Worm (Caenorhabditis elegans): Measurements from ENCODE around the gene tag-153.

tag-153 gene

DNA sequence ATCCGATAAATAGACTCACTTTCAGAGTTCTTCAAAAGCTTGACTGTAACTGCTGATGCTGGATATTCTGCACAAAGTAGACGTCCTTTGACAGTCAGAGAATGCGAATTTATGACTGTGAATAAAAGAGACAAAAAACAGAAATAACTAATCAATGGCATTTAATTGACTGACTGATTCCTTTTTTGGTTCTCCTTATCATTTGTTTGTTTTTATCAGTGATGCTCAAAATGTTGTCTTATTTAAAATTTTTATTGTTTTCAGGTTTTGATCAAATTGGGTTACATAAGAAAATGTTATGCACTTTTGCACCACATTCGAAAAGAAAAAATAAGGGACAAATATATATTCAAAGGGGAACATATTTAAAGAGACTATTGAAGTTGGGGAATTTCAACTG is 33.5 kb downstream of the tag-153 start, which contains the start of gene ttr-49:
Gene ttr-49, minus strand, starts transcription at position 171 of the 400 bp plus-strand sequence.
- TF ChIP-seq ztf-11 (tag; optimal IDR thresholded peaks at IDR 0.05) (no peak), lsy-2 (tag; optimal IDR thresholded peaks at IDR 0.05) (no peak), pha-4 (tag; optimal IDR thresholded peaks at IDR 0.05) (no peak), nhr-28 (tag; optimal IDR thresholded peaks at IDR 0.05) (no peak), nhr-237 (tag; optimal IDR thresholded peaks at IDR 0.05) (no peak), M03D4.4 (tag; optimal IDR thresholded peaks at IDR 0.05) (no peak), flh-1 (GFP tag; optimal IDR thresholded peaks at IDR 0.05) (no peak), unc-120 (tag; optimal IDR thresholded peaks at IDR 0.05; ENCODE audit: poor library complexity, severe bottlenecking) (no peak), ceh-39 (tag; optimal IDR thresholded peaks at IDR 0.05) (no peak), ces-1 (GFP tag; optimal IDR thresholded peaks at IDR 0.05) (no peak), drap-1 (GFP tag; optimal IDR thresholded peaks at IDR 0.05) (no peak), nhr-12 (tag; optimal IDR thresholded peaks at IDR 0.05) (no peak), nhr-2 (tag; optimal IDR thresholded peaks at IDR 0.05) (no peak), lin-13 (tag; optimal IDR thresholded peaks at IDR 0.05) (no peak), tbx-8 (GFP tag; optimal IDR thresholded peaks at IDR 0.05) (no peak), blmp-1 (tag; optimal IDR thresholded peaks at IDR 0.05) (no peak), elt-1 (tag; optimal IDR thresholded peaks at IDR 0.05; ENCODE audit: borderline replicate concordance, insufficient read depth) (no peak), ceh-83 (GFP tag; optimal IDR thresholded peaks at IDR 0.05) (no peak), sptf-1 (tag; optimal IDR thresholded peaks at IDR 0.05) (no peak), nhr-76 (tag; optimal IDR thresholded peaks at IDR 0.05) (no peak)

DNA sequence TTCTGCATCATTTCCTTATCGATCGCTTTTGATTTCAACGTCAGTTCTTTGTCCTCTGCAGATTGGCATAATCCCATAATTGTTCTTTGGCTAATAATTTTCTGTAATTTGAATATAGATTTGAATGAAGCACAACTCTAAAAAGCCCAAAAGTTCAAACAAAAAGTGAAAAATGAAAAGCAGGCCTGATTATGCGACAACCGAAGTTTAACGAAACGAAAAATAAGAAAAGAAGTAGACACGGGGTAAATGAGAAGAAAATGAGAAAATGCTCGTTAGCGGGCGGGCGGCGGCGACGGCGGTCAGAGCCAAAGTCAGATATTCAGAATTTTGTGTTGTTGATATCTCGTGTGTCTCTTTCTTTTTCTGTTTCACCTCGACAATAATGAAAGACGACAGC is 36.8 kb downstream of the tag-153 start, which contains the start of gene gpa-3:
Gene gpa-3, minus strand, starts transcription at position 101 of the 400 bp plus-strand sequence.
- TF ChIP-seq ceh-83 (GFP tag; optimal IDR thresholded peaks at IDR 0.05), result no peak
- no peak for TF ChIP-seq elt-3 (tag; optimal IDR thresholded peaks at IDR 0.05)
- TF ChIP-seq elt-1 (tag; optimal IDR thresholded peaks at IDR 0.05; ENCODE audit: borderline replicate concordance, insufficient read depth), result no peak
- TF ChIP-seq bed-3 (GFP tag; optimal IDR thresholded peaks at IDR 0.05), result no peak

DNA sequence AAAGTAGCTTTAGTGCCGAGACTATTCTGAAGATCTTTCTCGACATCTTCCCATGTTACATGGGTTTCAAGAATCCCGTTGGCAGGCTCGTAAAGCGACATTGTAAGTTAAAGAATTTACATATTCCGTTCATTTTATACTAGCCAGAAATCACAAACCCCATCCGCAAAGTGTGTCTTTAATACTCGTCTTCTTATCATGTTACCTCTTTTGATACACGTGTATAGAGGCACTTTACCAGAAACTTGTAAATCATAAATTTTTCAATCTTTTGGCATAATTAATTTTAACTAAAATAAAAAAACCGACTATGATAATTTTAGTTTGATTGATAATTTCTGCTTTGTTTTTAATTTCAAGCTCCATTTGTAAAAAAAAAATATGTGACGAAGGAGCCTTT is 48.1 kb downstream of the tag-153 start, which contains the start of gene E02C12.6:
Gene E02C12.6, minus strand, starts transcription at position 101 of the 400 bp plus-strand sequence.
- TF ChIP-seq cnd-1 (tag; optimal IDR thresholded peaks at IDR 0.05), result no peak
- TF ChIP-seq nhr-12 (tag; optimal IDR thresholded peaks at IDR 0.05), result no peak
- TF ChIP-seq elt-1 (tag; optimal IDR thresholded peaks at IDR 0.05; ENCODE audit: borderline replicate concordance, insufficient read depth), result no peak
- TF ChIP-seq ces-1 (GFP tag; optimal IDR thresholded peaks at IDR 0.05), result no peak
- TF ChIP-seq ceh-83 (GFP tag; optimal IDR thresholded peaks at IDR 0.05), result no peak
- TF ChIP-seq M03D4.4 (tag; optimal IDR thresholded peaks at IDR 0.05), result no peak
- no peak for TF ChIP-seq ztf-11 (tag; optimal IDR thresholded peaks at IDR 0.05)
- no peak for TF ChIP-seq ceh-39 (tag; optimal IDR thresholded peaks at IDR 0.05)
- no peak for TF ChIP-seq lin-32 (GFP tag; optimal IDR thresholded peaks at IDR 0.05)
- no peak for TF ChIP-seq lin-13 (tag; optimal IDR thresholded peaks at IDR 0.05)
- no peak for TF ChIP-seq unc-39 (tag; optimal IDR thresholded peaks at IDR 0.05)
- TF ChIP-seq nhr-2 (tag; optimal IDR thresholded peaks at IDR 0.05), result no peak
- TF ChIP-seq zip-8 (tag; optimal IDR thresholded peaks at IDR 0.05), result no peak
- no peak for TF ChIP-seq pha-4 (tag; optimal IDR thresholded peaks at IDR 0.05)
- no peak for TF ChIP-seq nhr-237 (tag; optimal IDR thresholded peaks at IDR 0.05)
- TF ChIP-seq mab-5 (tag; optimal IDR thresholded peaks at IDR 0.05), result no peak
- TF ChIP-seq nhr-76 (tag; optimal IDR thresholded peaks at IDR 0.05), result no peak

DNA sequence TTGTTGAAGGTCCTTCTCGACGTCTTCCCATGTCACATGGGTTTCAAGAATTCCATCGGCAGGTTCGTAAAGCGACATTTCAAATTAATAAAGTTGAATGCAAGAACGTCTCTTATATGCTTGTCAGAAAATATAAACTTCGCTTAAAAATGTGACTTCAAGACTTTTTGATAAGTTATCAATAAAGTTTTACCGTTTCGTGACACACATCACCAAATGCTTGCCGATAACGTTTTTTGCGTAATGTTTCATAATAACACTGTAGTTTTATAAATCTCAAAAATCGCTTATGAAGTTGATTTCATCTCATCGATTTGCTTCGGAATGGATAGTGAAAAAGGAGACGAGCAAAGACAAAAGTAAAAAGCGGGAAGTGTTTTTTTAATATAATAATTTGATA is 50.6 kb downstream of the tag-153 start, which contains the start of gene E02C12.8:
Gene E02C12.8, minus strand, starts transcription at position 141 of the 400 bp plus-strand sequence.
- TF ChIP-seq M03D4.4 (tag; optimal IDR thresholded peaks at IDR 0.05) (no peak), nhr-237 (tag; optimal IDR thresholded peaks at IDR 0.05) (no peak), mep-1 (tag; optimal IDR thresholded peaks at IDR 0.05) (no peak), elt-3 (tag; optimal IDR thresholded peaks at IDR 0.05) (no peak), lin-13 (tag; optimal IDR thresholded peaks at IDR 0.05) (no peak), lsy-2 (tag; optimal IDR thresholded peaks at IDR 0.05) (no peak), elt-1 (tag; optimal IDR thresholded peaks at IDR 0.05; ENCODE audit: borderline replicate concordance, insufficient read depth) (no peak), unc-120 (tag; optimal IDR thresholded peaks at IDR 0.05; ENCODE audit: poor library complexity, severe bottlenecking) (no peak), drap-1 (GFP tag; optimal IDR thresholded peaks at IDR 0.05) (no peak), ceh-43 (GFP tag; optimal IDR thresholded peaks at IDR 0.05) (no peak), mls-2 (tag; optimal IDR thresholded peaks at IDR 0.05) (no peak), lin-32 (GFP tag; optimal IDR thresholded peaks at IDR 0.05) (no peak), ces-1 (GFP tag; optimal IDR thresholded peaks at IDR 0.05) (no peak), sptf-1 (tag; optimal IDR thresholded peaks at IDR 0.05) (no peak), unc-62 (GFP tag; optimal IDR thresholded peaks at IDR 0.05) (no peak), mab-5 (tag; optimal IDR thresholded peaks at IDR 0.05) (no peak), bed-3 (GFP tag; optimal IDR thresholded peaks at IDR 0.05) (no peak), hlh-1 (tag; optimal IDR thresholded peaks at IDR 0.05) (no peak)
